Worm (Caenorhabditis elegans) whole organism, L3 larva: ENCODE data around the gene ZK121.2.

Source experiments
- ceh-28 ChIP-seq: fragments of 150-350 bp; optimal IDR thresholded peaks from 2 replicates; lab custom pipeline; 2014; ENCODE audit warnings: missing biosample characterization, missing genetic modification reagents, missing genetic modification characterization
- lin-15B ChIP-seq: fragments of 150-350 bp; optimal IDR thresholded peaks from 2 replicates; lab custom pipeline; 2014; ENCODE audit warnings: missing biosample characterization, missing genetic modification characterization
- lsy-12 ChIP-seq: sonication (generic microtip); optimal IDR thresholded peaks from 2 replicates; lab custom pipeline; 2016; ENCODE audit warnings: mild to moderate bottlenecking, missing genetic modification characterization, missing compliant biosample characterization

ce11 chrIII:5382073-5382472 is 40.6 kb downstream of the ZK121.2 start, which contains the start of gene Y32H12A.6:
- TF ChIP-seq lsy-12 (tag; lab: Kevin White, UChicago) (no peak), ceh-28 (tag; lab: Kevin White, UChicago) (no peak), lin-15B (tag; lab: Kevin White, UChicago) (no peak)
